Worm (Caenorhabditis elegans) whole organism, L1 larva: ENCODE results near the gene hot-3.

Experiments
- C16A3.4 ChIP-seq: fragments of 150-350 bp; optimal IDR thresholded peaks from 2 replicates; lab custom pipeline; 2014; ENCODE audit warnings: missing biosample characterization, missing genetic modification characterization
- egl-27 ChIP-seq, 2 experiments: fragments of 150-350 bp in 1 of 2; sonication (generic microtip); optimal IDR thresholded peaks; 3 replicates each; lab custom pipeline; 2017 to 2018; ENCODE audit warnings: missing biosample characterization in 2 of 2, missing genetic modification characterization in 2 of 2, missing genetic modification reagents in 2 of 2
- nhr-12 ChIP-seq: sonication (generic microtip); optimal IDR thresholded peaks from 2 replicates; lab custom pipeline; 2017; ENCODE audit warnings: missing biosample characterization, missing genetic modification characterization
- nhr-19 ChIP-seq: fragments of 200-800 bp; sonication (Bioruptor generic); conservative IDR thresholded peaks from 2 replicates; pipeline ENCODE4 v1.3.6; 2022; ENCODE audit warnings: missing genetic modification characterization, missing compliant biosample characterization
- nhr-47 ChIP-seq: sonication (generic microtip); optimal IDR thresholded peaks from 2 replicates; lab custom pipeline; 2016; ENCODE audit warnings: mild to moderate bottlenecking, missing genetic modification characterization, moderate library complexity, missing compliant biosample characterization
- nhr-77 ChIP-seq: fragments of 150-350 bp; optimal IDR thresholded peaks from 2 replicates; lab custom pipeline; 2014; ENCODE audit warnings: missing biosample characterization, missing genetic modification characterization
- nhr-84 ChIP-seq: sonication (generic microtip); optimal IDR thresholded peaks from 2 replicates; lab custom pipeline; 2017; ENCODE audit warnings: missing biosample characterization, missing genetic modification characterization
- pax-3 ChIP-seq: fragments of 200-800 bp; sonication (Bioruptor generic); optimal IDR thresholded peaks from 2 replicates; lab custom pipeline; 2018; ENCODE audit warnings: mild to moderate bottlenecking, missing genetic modification characterization, moderate library complexity, missing compliant biosample characterization
- pqm-1 ChIP-seq: sonication (generic microtip); optimal IDR thresholded peaks from 3 replicates; lab custom pipeline; 2017; ENCODE audit warnings: missing biosample characterization, missing genetic modification characterization
- sox-4 ChIP-seq: sonication (generic microtip); optimal IDR thresholded peaks from 2 replicates; lab custom pipeline; 2016; ENCODE audit warnings: missing genetic modification characterization, missing compliant biosample characterization
- sptf-1 ChIP-seq: fragments of 150-350 bp; optimal IDR thresholded peaks from 2 replicates; lab custom pipeline; 2014; ENCODE audit warnings: missing biosample characterization, missing genetic modification characterization
- unc-62 ChIP-seq: fragments of 150-350 bp; optimal IDR thresholded peaks from 2 replicates; lab custom pipeline; 2014; ENCODE audit warnings: missing biosample characterization, missing genetic modification reagents, missing genetic modification characterization
- unc-86 ChIP-seq: sonication (generic microtip); optimal IDR thresholded peaks from 2 replicates; lab custom pipeline; 2016; ENCODE audit warnings: missing genetic modification characterization, missing compliant biosample characterization

DNA sequence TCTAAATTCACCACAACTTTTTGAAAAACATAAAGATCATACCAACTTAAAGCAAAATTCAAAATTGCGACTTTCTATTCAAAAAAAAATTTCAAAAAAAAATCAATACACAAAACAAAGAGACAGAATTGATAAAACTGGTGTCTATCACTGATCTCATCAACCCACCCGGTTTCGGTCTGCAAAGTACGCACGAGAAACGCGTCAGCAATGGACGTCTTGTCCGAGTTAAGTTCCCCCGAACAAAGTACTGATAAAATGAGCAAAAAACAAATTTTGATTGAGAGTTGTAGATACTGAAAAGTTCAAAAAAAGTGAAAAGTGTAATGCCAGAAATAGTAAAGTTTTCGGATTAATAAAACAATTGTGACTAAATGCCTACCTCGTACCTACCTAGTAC is 26.5 kb upstream of the hot-3 start:
- no peak for TF ChIP-seq nhr-84 (tag; lab: Kevin White, UChicago)
- TF ChIP-seq egl-27 (tag; optimal IDR thresholded peaks at IDR 0.05; lab: Kevin White, UChicago) = no peak
- TF ChIP-seq nhr-77 = no peak
- TF ChIP-seq unc-62 = no peak
- TF ChIP-seq pqm-1 (tag; lab: Kevin White, UChicago) = no peak
- TF ChIP-seq C16A3.4 (tag; lab: Kevin White, UChicago) = no peak
- no peak for TF ChIP-seq unc-86
- TF ChIP-seq nhr-47 (tag; lab: Kevin White, UChicago) = no peak
- TF ChIP-seq nhr-12 = no peak
- no peak for TF ChIP-seq pax-3 (tag; lab: Kevin White, UChicago)
- TF ChIP-seq nhr-19 (GFP tag; lab: Robert Waterston, UW) = no peak
- TF ChIP-seq sox-4 (tag; lab: Kevin White, UChicago) = no peak
- TF ChIP-seq sptf-1 (tag; lab: Kevin White, UChicago) = no peak
